Fruit fly (Drosophila melanogaster) whole organism: ENCODE results near the gene dlp.

Experiments used
- CG8478 ChIP-seq: fragments of >200 bp; optimal IDR thresholded peaks from 2 replicates; lab custom pipeline; 2018; ENCODE audit warnings: inconsistent platforms
- EcR ChIP-seq, 2 experiments: fragments of >200 bp; optimal IDR thresholded peaks; 2 replicates each; lab custom pipeline; 2017; ENCODE audit warnings: missing biosample characterization in 2 of 2, missing genetic modification characterization in 2 of 2, missing genetic modification reagents in 2 of 2
- psq ChIP-seq: fragments of >200 bp; optimal IDR thresholded peaks from 2 replicates; lab custom pipeline; 2017

DNA sequence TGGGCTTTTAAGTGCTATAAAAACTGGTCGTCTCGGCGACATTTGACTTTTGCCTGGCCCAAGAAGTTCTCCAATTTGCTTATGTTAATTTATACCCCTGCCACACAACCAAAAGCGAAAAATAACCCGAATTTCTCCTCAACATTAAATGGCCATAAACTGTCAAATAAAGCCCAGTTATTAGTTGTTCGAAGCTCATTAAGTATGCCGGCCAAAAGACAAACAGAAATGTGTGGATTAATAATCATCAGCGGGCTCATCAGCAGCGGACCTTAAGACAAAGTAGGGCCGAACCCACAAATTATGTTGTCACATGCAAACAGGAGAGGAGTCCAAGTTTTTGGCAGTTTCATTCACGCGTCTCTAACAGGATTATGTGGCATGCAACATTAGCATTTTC is 22.8 kb downstream of the dlp start:
- TF ChIP-seq psq (no peak), EcR (GFP tag; optimal IDR thresholded peaks at IDR 0.05; lab: Kevin White, UChicago) (no peak), CG8478 (lab: Kevin White, UChicago) (no peak)
